Worm (Caenorhabditis elegans): Measurements from ENCODE around the gene F32D1.11.

F32D1.11 gene

DNA sequence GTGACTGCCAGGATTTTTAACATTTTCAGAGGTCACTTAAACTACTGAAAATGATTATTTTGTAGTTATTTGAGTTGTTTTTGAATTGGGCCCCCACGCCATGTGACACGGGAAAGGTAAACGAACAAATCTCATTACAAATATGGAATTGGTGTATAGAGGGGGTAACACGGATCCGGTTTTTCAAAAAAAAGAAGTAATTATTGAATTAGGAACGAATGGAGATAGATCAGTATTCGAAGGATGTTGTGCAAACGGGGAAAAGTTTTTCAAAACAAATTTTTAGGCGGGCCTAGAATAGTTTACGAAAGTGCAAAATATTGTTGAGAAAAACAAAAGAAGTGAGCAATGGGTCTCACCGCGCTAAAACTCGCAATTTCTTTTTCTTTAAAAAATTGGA is at the start of gene F32D1.11:
TSS of gene F32D1.11 (minus strand) at position 101 of the 400 bp plus-strand sequence.
- TF ChIP-seq T26A5.8 (tag; optimal IDR thresholded peaks at IDR 0.05) (no peak), tbp1 (GFP tag; optimal IDR thresholded peaks at IDR 0.05) (no peak), xnd-1 (tag; optimal IDR thresholded peaks at IDR 0.05) (no peak), ztf-6 (GFP tag; IDR thresholded peaks at IDR 0.05) (no peak), nhr-120 (GFP tag; IDR thresholded peaks at IDR 0.05) (no peak), tbx-9 (tag; optimal IDR thresholded peaks at IDR 0.05; ENCODE audit: borderline replicate concordance) (no peak), sea-2 (GFP tag; IDR thresholded peaks at IDR 0.05) (no peak)

DNA sequence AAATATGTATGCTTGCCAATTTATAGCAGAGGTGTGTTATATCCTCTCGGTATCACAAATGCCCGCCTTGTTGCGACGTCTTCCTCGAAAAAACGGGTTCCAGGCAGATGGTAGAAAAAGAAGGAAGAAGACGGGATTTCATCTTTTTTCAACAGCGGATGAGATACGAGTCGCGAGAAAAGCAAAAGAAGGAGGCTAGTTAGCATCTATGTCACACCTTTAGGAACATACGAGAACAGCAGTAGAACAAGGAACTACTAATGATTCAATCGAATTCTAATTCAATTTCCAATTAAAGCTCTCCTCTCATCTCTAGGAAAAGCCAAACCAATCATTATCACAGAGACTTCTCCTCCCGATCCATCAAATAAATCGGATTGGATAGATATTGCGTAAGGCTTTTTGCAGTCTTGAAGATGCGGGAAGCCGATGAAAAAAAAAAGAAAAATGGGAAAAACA is 48.3 kb upstream of the F32D1.11 start, which contains the start of gene grl-5:
TSS of gene grl-5 (minus strand) at position 51 of the 459 bp plus-strand sequence.
- TF ChIP-seq ceh-40 (GFP tag; IDR thresholded peaks at IDR 0.05) (no peak), hlh-12 (tag; optimal IDR thresholded peaks at IDR 0.05) (no peak), let-607 (tag; optimal IDR thresholded peaks at IDR 0.05) (no peak), lir-1 (GFP tag; conservative IDR thresholded peaks at IDR 0.05) (no peak), madf-10 (tag; optimal IDR thresholded peaks at IDR 0.05) (no peak), sptf-2 (GFP tag; optimal IDR thresholded peaks at IDR 0.05) (no peak), akir-1 (GFP tag; optimal IDR thresholded peaks at IDR 0.05) (no peak), ztf-6 (GFP tag; IDR thresholded peaks at IDR 0.05) (no peak), T26A5.8 (tag; optimal IDR thresholded peaks at IDR 0.05) (no peak), F37B4.10 (GFP tag; IDR thresholded peaks at IDR 0.05) (no peak), snpc-4 (GFP tag; optimal IDR thresholded peaks at IDR 0.05) (no peak), snpc-4 (tag; optimal IDR thresholded peaks at IDR 0.05) (no peak)

DNA sequence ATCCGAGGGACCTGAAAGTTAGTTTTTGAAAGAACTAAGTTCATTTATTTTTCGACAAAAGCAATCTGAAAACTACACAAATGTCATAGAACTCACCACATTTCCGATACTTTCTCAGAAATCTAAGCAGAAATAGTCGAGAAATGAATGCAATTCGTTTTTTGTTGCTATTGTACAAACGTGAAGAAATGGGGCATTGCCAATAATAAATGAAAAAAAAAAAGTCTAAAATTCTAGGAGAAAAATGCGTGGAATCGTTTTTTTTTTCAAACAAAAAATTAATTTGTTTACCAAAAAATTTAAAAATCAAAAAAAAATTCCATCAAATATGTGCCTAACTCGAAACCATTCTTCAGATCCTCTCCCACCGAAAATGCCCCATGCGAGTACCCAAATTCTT is 45.4 kb upstream of the F32D1.11 start, which contains the start of gene Y47D7A.17:
TSS of gene Y47D7A.17 (minus strand) at position 101 of the 400 bp plus-strand sequence.
- TF ChIP-seq mes-4 (tag; optimal IDR thresholded peaks at IDR 0.05) (no peak), hsf-1 (GFP tag; IDR thresholded peaks at IDR 0.05) (no peak), ztf-18 (tag; optimal IDR thresholded peaks at IDR 0.05) (no peak), cebp-2 (GFP tag; IDR thresholded peaks at IDR 0.05) (no peak), B0019.2 (GFP tag; conservative IDR thresholded peaks at IDR 0.05) (no peak), F49E8.2 (tag; optimal IDR thresholded peaks at IDR 0.05; ENCODE audit: insufficient read depth) (no peak), akir-1 (GFP tag; optimal IDR thresholded peaks at IDR 0.05) (no peak), efl-1 (GFP tag; optimal IDR thresholded peaks at IDR 0.05) (no peak), hmg-20 (GFP tag; IDR thresholded peaks at IDR 0.05) (no peak), B0336.3 (GFP tag; IDR thresholded peaks at IDR 0.05) (no peak), cebp-1 (GFP tag; IDR thresholded peaks at IDR 0.05) (no peak), cebp-1 (tag; optimal IDR thresholded peaks at IDR 0.05) (no peak), B0035.1 (tag; optimal IDR thresholded peaks at IDR 0.05) (no peak), egl-44 (GFP tag; IDR thresholded peaks at IDR 0.05) (no peak), ztf-25 (GFP tag; IDR thresholded peaks at IDR 0.05) (no peak), F57A8.1 (GFP tag; optimal IDR thresholded peaks at IDR 0.05) (no peak), mel-28 (tag; optimal IDR thresholded peaks at IDR 0.05; ENCODE audit: borderline replicate concordance) (no peak), T07F8.4 (tag; optimal IDR thresholded peaks at IDR 0.05) (no peak), bed-1 (GFP tag; IDR thresholded peaks at IDR 0.05) (no peak), Y53G8AR.9 (GFP tag; conservative IDR thresholded peaks at IDR 0.05) (no peak), bed-2 (GFP tag; IDR thresholded peaks at IDR 0.05) (no peak)
